Worm (Caenorhabditis elegans) whole organism, young adult: ENCODE data around the gene paf-2.

ENCODE experiments used
- B0019.2 ChIP-seq: fragments of 200-800 bp; sonication (Bioruptor generic); conservative IDR thresholded peaks from 2 replicates; pipeline ENCODE4 v1.3.6; 2022; ENCODE audit warnings: missing genetic modification reagents, missing genetic modification characterization, missing compliant biosample characterization
- B0261.1 ChIP-seq: sonication (generic microtip); optimal IDR thresholded peaks from 2 replicates; lab custom pipeline; 2016; ENCODE audit warnings: mild to moderate bottlenecking, missing genetic modification characterization, moderate library complexity, missing compliant biosample characterization
- B0336.3 ChIP-seq: fragments of 200-800 bp; sonication (Bioruptor generic); IDR thresholded peaks from 2 replicates; pipeline ENCODE4 v1.3.6; 2022; ENCODE audit warnings: missing genetic modification characterization, missing compliant biosample characterization
- C06A6.2 ChIP-seq: fragments of 200-800 bp; sonication (Bioruptor generic); conservative IDR thresholded peaks from 2 replicates; pipeline ENCODE4 v1.3.6; 2022; ENCODE audit warnings: missing genetic modification characterization, missing compliant biosample characterization
- F23B12.7 ChIP-seq: sonication (generic microtip); optimal IDR thresholded peaks from 2 replicates; lab custom pipeline; 2017; ENCODE audit warnings: missing genetic modification characterization, mild to moderate bottlenecking, missing compliant biosample characterization, antibody characterized with exemption, moderate library complexity; ENCODE audit not compliant: insufficient read depth
- F39B2.1 ChIP-seq: fragments of 200-800 bp; sonication (Bioruptor generic); IDR thresholded peaks from 2 replicates; pipeline ENCODE4 v1.3.6; 2022; ENCODE audit warnings: missing genetic modification reagents, missing genetic modification characterization, missing compliant biosample characterization
- F55B11.4 ChIP-seq: sonication (generic microtip); optimal IDR thresholded peaks from 2 replicates; lab custom pipeline; 2016; ENCODE audit warnings: missing compliant biosample characterization, missing genetic modification characterization, borderline replicate concordance; ENCODE audit not compliant: insufficient read depth
- F57A8.1 ChIP-seq: fragments of 200-800 bp; sonication (Bioruptor generic); optimal IDR thresholded peaks from 2 replicates; lab custom pipeline; 2018; ENCODE audit warnings: mild to moderate bottlenecking, missing genetic modification characterization, moderate library complexity, missing compliant biosample characterization
- T07F8.4 ChIP-seq: sonication (generic microtip); optimal IDR thresholded peaks from 2 replicates; lab custom pipeline; 2016; ENCODE audit warnings: mild to moderate bottlenecking, missing genetic modification characterization, moderate library complexity, missing compliant biosample characterization
- Y53F4B.3 ChIP-seq: fragments of 200-800 bp; sonication (Bioruptor generic); IDR thresholded peaks from 2 replicates; pipeline ENCODE4 v1.3.6; 2022; ENCODE audit warnings: missing genetic modification reagents, missing genetic modification characterization, missing compliant biosample characterization
- akir-1 ChIP-seq: fragments of 200-800 bp; sonication (Bioruptor generic); optimal IDR thresholded peaks from 2 replicates; lab custom pipeline; 2018; ENCODE audit warnings: mild to moderate bottlenecking, missing genetic modification characterization, moderate library complexity, missing compliant biosample characterization
- attf-3 ChIP-seq: fragments of 200-800 bp; sonication (Bioruptor generic); conservative IDR thresholded peaks from 2 replicates; pipeline ENCODE4 v1.3.6; 2022; ENCODE audit warnings: missing genetic modification reagents, missing genetic modification characterization, missing compliant biosample characterization
- attf-5 ChIP-seq: fragments of 200-800 bp; sonication (Bioruptor generic); optimal IDR thresholded peaks from 2 replicates; lab custom pipeline; 2018; ENCODE audit warnings: mild to moderate bottlenecking, missing genetic modification characterization, missing compliant biosample characterization
- attf-6 ChIP-seq: fragments of 200-800 bp; sonication (Bioruptor generic); IDR thresholded peaks from 2 replicates; pipeline ENCODE4 v1.3.6; 2022; ENCODE audit warnings: missing genetic modification reagents, missing genetic modification characterization, missing compliant biosample characterization
- dox-1 ChIP-seq: fragments of 200-800 bp; sonication (Bioruptor generic); IDR thresholded peaks from 2 replicates; pipeline ENCODE4 v1.3.6; 2022; ENCODE audit warnings: missing genetic modification reagents, missing genetic modification characterization, missing compliant biosample characterization
- dpl-1 ChIP-seq: fragments of 150-350 bp; optimal IDR thresholded peaks from 2 replicates; lab custom pipeline; 2014; ENCODE audit warnings: missing biosample characterization, missing genetic modification reagents, missing genetic modification characterization
- egrh-3 ChIP-seq: fragments of 200-800 bp; sonication (Bioruptor generic); IDR thresholded peaks from 2 replicates; pipeline ENCODE4 v1.3.6; 2022; ENCODE audit warnings: missing genetic modification reagents, missing genetic modification characterization, missing compliant biosample characterization
- ekl-4 ChIP-seq: fragments of 200-800 bp; sonication (Bioruptor generic); IDR thresholded peaks from 2 replicates; pipeline ENCODE4 v1.3.6; 2022; ENCODE audit warnings: missing genetic modification reagents, missing genetic modification characterization, missing compliant biosample characterization
- fkh-3 ChIP-seq: sonication (generic microtip); optimal IDR thresholded peaks from 2 replicates; lab custom pipeline; 2016; ENCODE audit warnings: mild to moderate bottlenecking, missing genetic modification characterization, missing compliant biosample characterization
- him-1 ChIP-seq: sonication (generic microtip); optimal IDR thresholded peaks from 2 replicates; lab custom pipeline; 2016; ENCODE audit warnings: missing genotype, missing genetic modification reagents, missing genetic modification characterization, missing compliant biosample characterization
- hlh-12 ChIP-seq: sonication (generic microtip); optimal IDR thresholded peaks from 2 replicates; lab custom pipeline; 2016; ENCODE audit warnings: missing genetic modification characterization, missing compliant biosample characterization
- lir-1 ChIP-seq: fragments of 200-800 bp; sonication (Bioruptor generic); conservative IDR thresholded peaks from 2 replicates; pipeline ENCODE4 v1.3.6; 2022; ENCODE audit warnings: missing genetic modification reagents, missing genetic modification characterization, missing compliant biosample characterization
- lsl-1 ChIP-seq: fragments of 200-800 bp; sonication (Bioruptor generic); optimal IDR thresholded peaks from 2 replicates; lab custom pipeline; 2018; ENCODE audit warnings: mild to moderate bottlenecking, missing genetic modification characterization, moderate library complexity, missing compliant biosample characterization
- madf-6 ChIP-seq: fragments of 200-800 bp; sonication (Bioruptor generic); IDR thresholded peaks from 2 replicates; pipeline ENCODE4 v1.3.6; 2022; ENCODE audit warnings: missing genetic modification reagents, missing genetic modification characterization, missing compliant biosample characterization
- madf-8 ChIP-seq: fragments of 200-800 bp; sonication (Bioruptor generic); conservative IDR thresholded peaks from 2 replicates; pipeline ENCODE4 v1.3.6; 2022; ENCODE audit warnings: missing genetic modification reagents, missing genetic modification characterization, missing compliant biosample characterization
- mes-4 ChIP-seq: sonication (generic microtip); optimal IDR thresholded peaks from 2 replicates; lab custom pipeline; 2016; ENCODE audit warnings: missing genotype, missing genetic modification characterization, missing compliant biosample characterization
- nfya-1 ChIP-seq: sonication (generic microtip); optimal IDR thresholded peaks from 2 replicates; lab custom pipeline; 2017; ENCODE audit warnings: antibody characterized with exemption, missing compliant biosample characterization, missing genetic modification characterization, borderline replicate concordance; ENCODE audit not compliant: insufficient read depth
- nhr-27 ChIP-seq: fragments of 200-800 bp; sonication (Bioruptor generic); optimal IDR thresholded peaks from 2 replicates; lab custom pipeline; 2018; ENCODE audit warnings: mild to moderate bottlenecking, missing genetic modification characterization, moderate library complexity, missing compliant biosample characterization
- snpc-3.4 ChIP-seq: sonication (generic microtip); optimal IDR thresholded peaks from 2 replicates; lab custom pipeline; 2017; ENCODE audit warnings: missing genetic modification characterization, mild to moderate bottlenecking, missing compliant biosample characterization, antibody characterized with exemption, moderate library complexity, missing genotype, missing genetic modification reagents
- tlf-1 ChIP-seq: fragments of 200-800 bp; sonication (Bioruptor generic); optimal IDR thresholded peaks from 2 replicates; lab custom pipeline; 2018; ENCODE audit warnings: mild to moderate bottlenecking, missing genetic modification characterization, missing compliant biosample characterization
- unc-130 ChIP-seq: sonication (generic microtip); optimal IDR thresholded peaks from 2 replicates; lab custom pipeline; 2016; ENCODE audit warnings: missing genetic modification reagents, missing genetic modification characterization, missing compliant biosample characterization
- unc-62 ChIP-seq: fragments of 150-350 bp; optimal IDR thresholded peaks from 2 replicates; lab custom pipeline; 2014; ENCODE audit warnings: missing biosample characterization, missing genetic modification reagents, missing genetic modification characterization
- xnd-1 ChIP-seq: sonication (generic microtip); optimal IDR thresholded peaks from 2 replicates; lab custom pipeline; 2016; ENCODE audit warnings: missing genotype, missing genetic modification reagents, missing genetic modification characterization, missing compliant biosample characterization
- ztf-22 ChIP-seq: fragments of 200-800 bp; sonication (Bioruptor generic); optimal IDR thresholded peaks from 2 replicates; lab custom pipeline; 2018; ENCODE audit warnings: mild to moderate bottlenecking, missing genetic modification characterization, moderate library complexity, missing compliant biosample characterization
- ztf-26 ChIP-seq: sonication (generic microtip); optimal IDR thresholded peaks from 2 replicates; lab custom pipeline; 2017; ENCODE audit warnings: missing genetic modification characterization, missing compliant biosample characterization

Gene paf-2

ce11 chrX:4283989-4284388 lies 13.6 kb downstream of the paf-2 start, which contains the start of gene ets-10:
TSS of gene ets-10 (plus strand) at chrX:4284189.
- TF ChIP-seq madf-8 (GFP tag; lab: Robert Waterston, UW) (no peak), lsl-1 (no peak), B0019.2 (no peak), ztf-26 (no peak), akir-1 (GFP tag; lab: Kevin White, UChicago) (no peak), him-1 (tag; lab: Kevin White, UChicago) (no peak), attf-5 (GFP tag; lab: Kevin White, UChicago) (no peak)

DNA sequence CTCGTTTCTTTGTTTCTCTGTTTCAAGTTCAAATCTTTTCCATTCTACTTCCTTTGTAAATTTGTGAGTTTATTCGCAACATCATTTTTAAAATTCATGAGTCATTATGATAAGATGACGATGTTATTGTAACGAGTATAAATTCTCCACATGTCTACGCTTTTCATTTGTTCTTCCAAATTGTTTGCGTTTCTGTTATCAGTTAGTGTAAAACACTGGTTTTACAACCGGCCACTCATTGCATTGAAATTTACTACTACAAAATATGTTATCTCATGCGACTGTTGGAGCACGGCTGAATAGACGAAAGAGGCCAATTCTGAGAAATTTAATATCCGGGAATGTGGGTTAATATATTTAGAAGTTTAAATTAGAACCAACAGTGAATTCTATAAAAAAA lies 15.2 kb downstream of the paf-2 start, which contains the start of gene C52B9.19:
Gene C52B9.19, plus strand, starts transcription at position 176 of the 400 bp plus-strand sequence.
- no peak for TF ChIP-seq ztf-22 (GFP tag; lab: Kevin White, UChicago)
- no peak for TF ChIP-seq attf-6 (GFP tag; lab: Robert Waterston, UW)

- TF ChIP-seq F39B2.1, result no peak
- no peak for TF ChIP-seq hlh-12
- TF ChIP-seq C06A6.2 (GFP tag; lab: Robert Waterston, UW), result no peak
- TF ChIP-seq xnd-1 (tag; lab: Kevin White, UChicago), result no peak
- TF ChIP-seq egrh-3 (GFP tag; lab: Robert Waterston, UW), result no peak
- TF ChIP-seq Y53F4B.3, result no peak
- no peak for TF ChIP-seq snpc-3.4 (tag; lab: Kevin White, UChicago)
- no peak for TF ChIP-seq F55B11.4 (tag; lab: Kevin White, UChicago)
- TF ChIP-seq attf-3, result no peak
- no peak for TF ChIP-seq lir-1
- TF ChIP-seq B0261.1 (tag; lab: Kevin White, UChicago), result no peak
- no peak for TF ChIP-seq dpl-1 (GFP tag; lab: Kevin White, UChicago)
- TF ChIP-seq dox-1 (GFP tag; lab: Robert Waterston, UW), result no peak
Observed at ce11 chrX:4279294-4279782, 18.2 kb downstream of the paf-2 start, which contains the start of the genes twk-28 and ets-9. TSS of gene twk-28 (minus strand) at chrX:4279344. TSS of gene ets-9 (plus strand) at chrX:4279703.

DNA sequence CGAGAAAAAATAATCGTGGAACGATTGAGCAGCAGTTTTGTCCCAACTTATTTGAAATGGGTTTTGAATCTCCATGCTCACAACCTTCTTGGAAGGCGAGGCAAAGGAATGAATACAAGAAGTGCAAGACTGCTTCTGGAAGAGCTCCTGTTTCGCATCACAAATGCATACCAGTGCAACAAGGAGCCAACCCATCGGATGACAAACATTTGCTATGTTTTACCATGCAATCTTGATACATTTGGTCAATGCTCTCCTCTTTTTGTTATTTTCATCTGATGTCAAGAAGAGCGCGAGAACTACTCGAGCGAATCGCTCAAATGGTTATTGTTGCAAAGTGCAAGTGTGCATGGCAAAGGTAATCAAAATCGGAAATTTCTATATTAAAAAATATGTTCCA lies 23.4 kb downstream of the paf-2 start, which contains the start of gene mec-18:
Gene mec-18, minus strand, starts transcription at position 101 of the 400 bp plus-strand sequence.
- TF ChIP-seq attf-6 (GFP tag; lab: Robert Waterston, UW) (no peak), madf-6 (GFP tag; lab: Robert Waterston, UW) (no peak), ekl-4 (GFP tag; lab: Robert Waterston, UW) (no peak), nhr-27 (tag; lab: Kevin White, UChicago) (no peak), unc-130 (no peak), xnd-1 (tag; lab: Kevin White, UChicago) (no peak), ztf-22 (GFP tag; lab: Kevin White, UChicago) (no peak), F23B12.7 (tag; lab: Kevin White, UChicago) (no peak), ztf-26 (no peak), T07F8.4 (no peak), mes-4 (no peak), tlf-1 (GFP tag; lab: Kevin White, UChicago) (no peak), snpc-3.4 (tag; lab: Kevin White, UChicago) (no peak), fkh-3 (no peak), B0336.3 (GFP tag; lab: Robert Waterston, UW) (no peak), F57A8.1 (no peak), unc-62 (GFP tag; lab: Kevin White, UChicago) (no peak), nfya-1 (tag; lab: Kevin White, UChicago) (no peak)
- TF ChIP-seq, all 124 proteins: peak for 0
